Worm (Caenorhabditis elegans) whole organism, mixed stage, embryonic: ENCODE data around the gene nep-22.

ENCODE experiments used
- M03D4.4 ChIP-seq: sonication (generic microtip); optimal IDR thresholded peaks from 2 replicates; lab custom pipeline; 2017; ENCODE audit warnings: mild to moderate bottlenecking, missing genetic modification characterization, missing compliant biosample characterization
- bed-3 ChIP-seq: fragments of 200-800 bp; sonication (Bioruptor generic); optimal IDR thresholded peaks from 3 replicates; lab custom pipeline; 2018; ENCODE audit warnings: mild to moderate bottlenecking, missing genetic modification characterization, moderate library complexity, missing compliant biosample characterization
- blmp-1 ChIP-seq: fragments of 150-350 bp; optimal IDR thresholded peaks from 2 replicates; lab custom pipeline; 2014; ENCODE audit warnings: missing biosample characterization, missing genetic modification characterization
- ceh-39 ChIP-seq: fragments of 150-350 bp; optimal IDR thresholded peaks from 2 replicates; lab custom pipeline; 2014; ENCODE audit warnings: missing biosample characterization, missing genetic modification characterization
- ceh-43 ChIP-seq: fragments of 200-800 bp; sonication (Bioruptor generic); optimal IDR thresholded peaks from 2 replicates; lab custom pipeline; 2018; ENCODE audit warnings: mild to moderate bottlenecking, missing genetic modification characterization, moderate library complexity, missing compliant biosample characterization
- ceh-83 ChIP-seq: fragments of 200-800 bp; sonication (Bioruptor generic); optimal IDR thresholded peaks from 2 replicates; lab custom pipeline; 2018; ENCODE audit warnings: mild to moderate bottlenecking, missing genetic modification characterization, missing compliant biosample characterization
- ces-1 ChIP-seq: fragments of 150-350 bp; optimal IDR thresholded peaks from 2 replicates; lab custom pipeline; 2014; ENCODE audit warnings: missing biosample characterization, missing genetic modification reagents, missing genetic modification characterization
- cnd-1 ChIP-seq: fragments of 200-800 bp; sonication (Bioruptor generic); optimal IDR thresholded peaks from 2 replicates; lab custom pipeline; 2018; ENCODE audit warnings: mild to moderate bottlenecking, missing genetic modification characterization, missing compliant biosample characterization
- drap-1 ChIP-seq: fragments of 200-800 bp; sonication (Bioruptor generic); optimal IDR thresholded peaks from 3 replicates; lab custom pipeline; 2018; ENCODE audit warnings: mild to moderate bottlenecking, missing genetic modification characterization, missing compliant biosample characterization
- elt-1 ChIP-seq: sonication (generic microtip); optimal IDR thresholded peaks from 2 replicates; lab custom pipeline; 2017; ENCODE audit warnings: missing genetic modification characterization, mild to moderate bottlenecking, missing compliant biosample characterization, antibody characterized with exemption, moderate library complexity, borderline replicate concordance; ENCODE audit not compliant: insufficient read depth
- elt-3 ChIP-seq: fragments of 150-350 bp; optimal IDR thresholded peaks from 2 replicates; lab custom pipeline; 2014; ENCODE audit warnings: missing biosample characterization, missing genetic modification characterization
- flh-1 ChIP-seq: fragments of 200-800 bp; sonication (Bioruptor generic); optimal IDR thresholded peaks from 2 replicates; lab custom pipeline; 2018; ENCODE audit warnings: mild to moderate bottlenecking, missing genetic modification characterization, moderate library complexity, missing compliant biosample characterization
- ham-2 ChIP-seq: fragments of 200-800 bp; sonication (Bioruptor generic); optimal IDR thresholded peaks from 2 replicates; lab custom pipeline; 2018; ENCODE audit warnings: mild to moderate bottlenecking, missing genetic modification characterization, missing compliant biosample characterization
- hlh-1 ChIP-seq: fragments of 150-350 bp; optimal IDR thresholded peaks from 2 replicates; lab custom pipeline; 2014; ENCODE audit warnings: missing biosample characterization, missing genetic modification reagents, missing genetic modification characterization
- lin-13 ChIP-seq: fragments of 150-350 bp; optimal IDR thresholded peaks from 2 replicates; lab custom pipeline; 2014; ENCODE audit warnings: missing biosample characterization, missing genetic modification characterization
- lin-32 ChIP-seq: fragments of 200-800 bp; sonication (Bioruptor generic); optimal IDR thresholded peaks from 2 replicates; lab custom pipeline; 2018; ENCODE audit warnings: mild to moderate bottlenecking, missing genetic modification characterization, missing compliant biosample characterization
- lsy-2 ChIP-seq: fragments of 150-350 bp; optimal IDR thresholded peaks from 2 replicates; lab custom pipeline; 2014; ENCODE audit warnings: missing biosample characterization, missing genetic modification characterization
- mab-5 ChIP-seq: fragments of 150-350 bp; optimal IDR thresholded peaks from 2 replicates; lab custom pipeline; 2014; ENCODE audit warnings: missing biosample characterization, missing genetic modification characterization
- mep-1 ChIP-seq: fragments of 150-350 bp; optimal IDR thresholded peaks from 2 replicates; lab custom pipeline; 2017; ENCODE audit warnings: missing biosample characterization, missing genetic modification reagents, missing genetic modification characterization, inconsistent platforms
- mls-2 ChIP-seq: sonication (generic microtip); optimal IDR thresholded peaks from 2 replicates; lab custom pipeline; 2016; ENCODE audit warnings: mild to moderate bottlenecking, missing genetic modification characterization, moderate library complexity, missing compliant biosample characterization
- nhr-12 ChIP-seq: fragments of 150-350 bp; optimal IDR thresholded peaks from 2 replicates; lab custom pipeline; 2014; ENCODE audit warnings: missing biosample characterization, missing genetic modification characterization
- nhr-2 ChIP-seq: fragments of 150-350 bp; optimal IDR thresholded peaks from 2 replicates; lab custom pipeline; 2014; ENCODE audit warnings: missing biosample characterization, missing genetic modification characterization
- nhr-237 ChIP-seq: fragments of 150-350 bp; optimal IDR thresholded peaks from 2 replicates; lab custom pipeline; 2014; ENCODE audit warnings: missing biosample characterization, missing genetic modification characterization
- nhr-28 ChIP-seq: fragments of 150-350 bp; optimal IDR thresholded peaks from 2 replicates; lab custom pipeline; 2014; ENCODE audit warnings: missing biosample characterization, missing genetic modification characterization
- nhr-76 ChIP-seq: sonication (generic microtip); optimal IDR thresholded peaks from 2 replicates; lab custom pipeline; 2017; ENCODE audit warnings: missing biosample characterization, missing genetic modification characterization
- pha-4 ChIP-seq: fragments of 150-350 bp; optimal IDR thresholded peaks from 2 replicates; lab custom pipeline; 2018; ENCODE audit warnings: missing biosample characterization, missing genetic modification reagents, missing genetic modification characterization
- sem-2 ChIP-seq: fragments of 200-800 bp; sonication (Bioruptor generic); optimal IDR thresholded peaks from 2 replicates; lab custom pipeline; 2018; ENCODE audit warnings: mild to moderate bottlenecking, missing genetic modification characterization, missing compliant biosample characterization
- snpc-4 ChIP-seq: fragments of 150-350 bp; optimal IDR thresholded peaks from 2 replicates; lab custom pipeline; 2014; ENCODE audit warnings: missing biosample characterization, missing genetic modification characterization
- sptf-1 ChIP-seq: sonication (generic microtip); optimal IDR thresholded peaks from 2 replicates; lab custom pipeline; 2017; ENCODE audit warnings: mild to moderate bottlenecking, missing genetic modification characterization, moderate library complexity, missing compliant biosample characterization
- tbx-8 ChIP-seq: fragments of 200-800 bp; sonication (Bioruptor generic); optimal IDR thresholded peaks from 2 replicates; lab custom pipeline; 2018; ENCODE audit warnings: mild to moderate bottlenecking, missing genetic modification characterization, moderate library complexity, missing compliant biosample characterization
- unc-120 ChIP-seq: sonication (generic microtip); optimal IDR thresholded peaks from 2 replicates; lab custom pipeline; 2017; ENCODE audit warnings: missing genetic modification characterization, missing compliant biosample characterization; ENCODE audit not compliant: poor library complexity, severe bottlenecking
- unc-39 ChIP-seq: fragments of 150-350 bp; optimal IDR thresholded peaks from 2 replicates; lab custom pipeline; 2014; ENCODE audit warnings: missing biosample characterization, missing genetic modification characterization
- unc-62 ChIP-seq: fragments of 150-350 bp; optimal IDR thresholded peaks from 2 replicates; lab custom pipeline; 2014; ENCODE audit warnings: missing biosample characterization, missing genetic modification reagents, missing genetic modification characterization
- zip-8 ChIP-seq: fragments of 150-350 bp; optimal IDR thresholded peaks from 2 replicates; lab custom pipeline; 2014; ENCODE audit warnings: missing biosample characterization, missing genetic modification characterization
- ztf-11 ChIP-seq: fragments of 150-350 bp; optimal IDR thresholded peaks from 2 replicates; lab custom pipeline; 2014; ENCODE audit warnings: missing biosample characterization, missing genetic modification characterization

nep-22 gene

ce11 chrX:9074497-9074896 lies 40.1 kb downstream of the nep-22 start:
- TF ChIP-seq unc-39 (no peak), pha-4 (tag; lab: Kevin White, UChicago) (no peak), tbx-8 (GFP tag; lab: Kevin White, UChicago) (no peak), nhr-237 (tag; lab: Kevin White, UChicago) (no peak), cnd-1 (no peak), M03D4.4 (tag; lab: Kevin White, UChicago) (no peak), ceh-83 (GFP tag; lab: Kevin White, UChicago) (no peak), blmp-1 (no peak), mls-2 (tag; lab: Kevin White, UChicago) (no peak), ces-1 (no peak), mab-5 (tag; lab: Kevin White, UChicago) (no peak), drap-1 (no peak), ztf-11 (no peak), lsy-2 (tag; lab: Kevin White, UChicago) (no peak), zip-8 (tag; lab: Kevin White, UChicago) (no peak), ceh-39 (no peak), nhr-76 (tag; lab: Kevin White, UChicago) (no peak), bed-3 (GFP tag; lab: Kevin White, UChicago) (no peak)

ce11 chrX:9076886-9077285 lies 42.5 kb downstream of the nep-22 start, which contains the start of gene F47E1.1:
Gene F47E1.1 (plus strand): TSS chrX:9077186.
- no peak for TF ChIP-seq drap-1
- no peak for TF ChIP-seq bed-3 (GFP tag; lab: Kevin White, UChicago)
- TF ChIP-seq ceh-39, result no peak
- TF ChIP-seq mep-1 (tag; lab: Kevin White, UChicago), result no peak
- TF ChIP-seq M03D4.4 (tag; lab: Kevin White, UChicago), result no peak
- no peak for TF ChIP-seq nhr-76 (tag; lab: Kevin White, UChicago)
- TF ChIP-seq mab-5 (tag; lab: Kevin White, UChicago), result no peak
- TF ChIP-seq tbx-8 (GFP tag; lab: Kevin White, UChicago), result no peak
- TF ChIP-seq zip-8 (tag; lab: Kevin White, UChicago), result no peak
- TF ChIP-seq ceh-83 (GFP tag; lab: Kevin White, UChicago), result no peak

DNA sequence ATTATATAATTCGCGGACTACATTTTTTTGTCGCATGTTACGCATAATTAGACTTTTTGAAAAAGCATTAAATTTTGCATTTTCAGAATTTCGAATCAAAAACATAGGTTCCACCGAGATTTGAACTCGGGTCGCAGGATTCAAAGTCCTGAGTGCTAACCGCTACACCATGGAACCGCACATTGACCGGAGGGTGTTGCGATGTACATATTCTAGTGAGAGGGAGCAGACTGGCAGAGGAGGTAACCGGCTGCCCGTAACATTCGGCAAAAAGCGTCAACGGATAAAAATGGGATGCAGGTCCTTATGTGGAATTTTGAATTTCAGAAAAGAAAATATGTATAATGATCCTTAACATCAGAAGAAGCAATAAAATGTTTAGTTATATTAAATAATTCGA lies 43.8 kb downstream of the nep-22 start:
- TF ChIP-seq lin-13 (tag; lab: Kevin White, UChicago) (peak; percentile 22), zip-8 (tag; lab: Kevin White, UChicago) (no peak), pha-4 (tag; lab: Kevin White, UChicago) (no peak), elt-1 (tag; lab: Kevin White, UChicago) (no peak), nhr-237 (tag; lab: Kevin White, UChicago) (no peak), drap-1 (peak; percentile 70), M03D4.4 (tag; lab: Kevin White, UChicago) (peak; percentile 67), ztf-11 (no peak), blmp-1 (no peak), tbx-8 (GFP tag; lab: Kevin White, UChicago) (no peak), nhr-76 (tag; lab: Kevin White, UChicago) (no peak), bed-3 (GFP tag; lab: Kevin White, UChicago) (peak; percentile 13), unc-62 (GFP tag; lab: Kevin White, UChicago) (no peak), nhr-2 (no peak), ceh-39 (no peak), hlh-1 (no peak), sem-2 (peak; percentile 43), ceh-43 (GFP tag; lab: Kevin White, UChicago) (peak; percentile 7), nhr-12 (tag; lab: Kevin White, UChicago) (no peak), sptf-1 (tag; lab: Kevin White, UChicago) (peak; percentile 67), ceh-83 (GFP tag; lab: Kevin White, UChicago) (peak; percentile 81), mls-2 (tag; lab: Kevin White, UChicago) (no peak), elt-3 (no peak), lsy-2 (tag; lab: Kevin White, UChicago) (no peak), ham-2 (GFP tag; lab: Kevin White, UChicago) (peak; percentile 27), unc-120 (tag; lab: Kevin White, UChicago) (peak; percentile 20), mep-1 (tag; lab: Kevin White, UChicago) (no peak), snpc-4 (tag; lab: Kevin White, UChicago) (no peak), cnd-1 (peak; percentile 74), ces-1 (no peak), unc-39 (no peak), lin-32 (peak; percentile 72), nhr-28 (tag; lab: Kevin White, UChicago) (no peak), flh-1 (GFP tag; lab: Kevin White, UChicago) (no peak), mab-5 (tag; lab: Kevin White, UChicago) (no peak)
